Fruit fly (Drosophila melanogaster) whole organism, prepupa: ENCODE measurements around the gene CG10237.

ENCODE experiments used
- CG10631 ChIP-seq: fragments of 200-800 bp; sonication (Bioruptor generic); optimal IDR thresholded peaks from 2 replicates; lab custom pipeline; 2016; ENCODE audit warnings: missing biosample characterization, missing genetic modification characterization
- CG10669 ChIP-seq: fragments of 200-800 bp; sonication (Bioruptor generic); optimal IDR thresholded peaks from 3 replicates; lab custom pipeline; 2018; ENCODE audit warnings: missing biosample characterization, mild to moderate bottlenecking, missing genetic modification characterization, moderate library complexity
- CG11294 ChIP-seq: fragments of 200-800 bp; sonication (Bioruptor generic); IDR thresholded peaks from 2 replicates; pipeline ENCODE4 v1.3.6; 2022; ENCODE audit warnings: missing biosample characterization, missing genetic modification characterization
- CG11762 ChIP-seq: fragments of 200-800 bp; sonication (Bioruptor generic); optimal IDR thresholded peaks from 3 replicates; lab custom pipeline; 2016; ENCODE audit warnings: missing biosample characterization, missing genetic modification characterization; ENCODE audit not compliant: insufficient read depth
- CG15336 ChIP-seq: fragments of 200-800 bp; sonication (Bioruptor generic); IDR thresholded peaks from 2 replicates; pipeline ENCODE4 v1.3.6; 2022; ENCODE audit warnings: missing biosample characterization, missing genetic modification characterization
- CG1621 ChIP-seq: fragments of 200-800 bp; sonication (Bioruptor generic); optimal IDR thresholded peaks from 3 replicates; lab custom pipeline; 2018; ENCODE audit warnings: missing biosample characterization, mild to moderate bottlenecking, missing genetic modification characterization
- CG16779 ChIP-seq: fragments of 200-800 bp; sonication (Bioruptor generic); optimal IDR thresholded peaks from 3 replicates; lab custom pipeline; 2017; ENCODE audit warnings: missing biosample characterization, mild to moderate bottlenecking, missing genetic modification characterization
- CG31627 ChIP-seq: fragments of 200-800 bp; sonication (Bioruptor generic); optimal IDR thresholded peaks from 3 replicates; lab custom pipeline; 2016; ENCODE audit warnings: missing biosample characterization, missing genetic modification characterization
- CG32006 ChIP-seq: fragments of 200-800 bp; sonication (Bioruptor generic); optimal IDR thresholded peaks from 3 replicates; lab custom pipeline; 2017; ENCODE audit warnings: missing biosample characterization, mild to moderate bottlenecking, missing genetic modification characterization
- CG3919 ChIP-seq: fragments of 200-800 bp; sonication (Bioruptor generic); optimal IDR thresholded peaks from 3 replicates; lab custom pipeline; 2016; ENCODE audit warnings: missing biosample characterization, missing genetic modification characterization
- CG4318 ChIP-seq: fragments of 200-800 bp; sonication (Bioruptor generic); optimal IDR thresholded peaks from 3 replicates; lab custom pipeline; 2017; ENCODE audit warnings: missing biosample characterization, mild to moderate bottlenecking, missing genetic modification characterization
- CG6163 ChIP-seq: fragments of 200-800 bp; sonication (Bioruptor generic); IDR thresholded peaks from 3 replicates; pipeline ENCODE4 v1.3.6; 2022; ENCODE audit warnings: missing biosample characterization, missing genetic modification characterization
- CG6276 ChIP-seq: fragments of 200-800 bp; sonication (Bioruptor generic); optimal IDR thresholded peaks from 2 replicates; lab custom pipeline; 2017; ENCODE audit warnings: missing biosample characterization, mild to moderate bottlenecking, missing genetic modification characterization
- CG6792 ChIP-seq: fragments of 200-800 bp; sonication (Bioruptor generic); optimal IDR thresholded peaks from 3 replicates; lab custom pipeline; 2016; ENCODE audit warnings: missing biosample characterization, missing genetic modification characterization
- CG6854 ChIP-seq: fragments of 200-800 bp; sonication (Bioruptor generic); optimal IDR thresholded peaks from 2 replicates; lab custom pipeline; 2017; ENCODE audit warnings: missing biosample characterization, mild to moderate bottlenecking, missing genetic modification characterization
- CG7368 ChIP-seq: fragments of 200-800 bp; sonication (Bioruptor generic); optimal IDR thresholded peaks from 3 replicates; lab custom pipeline; 2016; ENCODE audit warnings: missing biosample characterization, missing genetic modification characterization
- CG8119 ChIP-seq: fragments of 200-800 bp; sonication (Bioruptor generic); IDR thresholded peaks from 3 replicates; pipeline ENCODE4 v1.3.6; 2022; ENCODE audit warnings: missing biosample characterization, missing genetic modification characterization
- CG9139 ChIP-seq: fragments of 200-800 bp; sonication (Bioruptor generic); optimal IDR thresholded peaks from 3 replicates; lab custom pipeline; 2017; ENCODE audit warnings: missing biosample characterization, mild to moderate bottlenecking, missing genetic modification characterization
- Eip93F ChIP-seq: fragments of 200-800 bp; sonication (Bioruptor generic); optimal IDR thresholded peaks from 2 replicates; lab custom pipeline; 2016; ENCODE audit warnings: missing biosample characterization, mild to moderate bottlenecking, missing genetic modification characterization
- Ets21C ChIP-seq: fragments of 200-800 bp; sonication (Bioruptor generic); optimal IDR thresholded peaks from 3 replicates; lab custom pipeline; 2016; ENCODE audit warnings: missing biosample characterization, missing genetic modification characterization
- Ets96B ChIP-seq: fragments of 200-800 bp; optimal IDR thresholded peaks from 2 replicates; lab custom pipeline; 2019; ENCODE audit warnings: missing biosample characterization, mild to moderate bottlenecking, missing genetic modification characterization, moderate library complexity
- Gug ChIP-seq: fragments of 200-800 bp; sonication (Bioruptor generic); IDR thresholded peaks from 2 replicates; pipeline ENCODE4 v1.3.6; 2022; ENCODE audit warnings: missing biosample characterization, missing genetic modification characterization
- Hr4 ChIP-seq: fragments of 200-800 bp; sonication (Bioruptor generic); optimal IDR thresholded peaks from 3 replicates; lab custom pipeline; 2016; ENCODE audit warnings: missing biosample characterization, missing genetic modification characterization
- Lpt ChIP-seq: fragments of 200-800 bp; sonication (Bioruptor generic); optimal IDR thresholded peaks from 3 replicates; lab custom pipeline; 2016; ENCODE audit warnings: missing biosample characterization, missing genetic modification characterization
- Met ChIP-seq: fragments of 200-800 bp; sonication (Bioruptor generic); optimal IDR thresholded peaks from 3 replicates; lab custom pipeline; 2016; ENCODE audit warnings: missing biosample characterization, missing genetic modification characterization
- OdsH ChIP-seq: fragments of 200-800 bp; sonication (Bioruptor generic); optimal IDR thresholded peaks from 3 replicates; lab custom pipeline; 2016; ENCODE audit warnings: missing biosample characterization, missing genetic modification characterization
- Sox102F ChIP-seq: fragments of 200-800 bp; sonication (Bioruptor generic); optimal IDR thresholded peaks from 2 replicates; lab custom pipeline; 2016; ENCODE audit warnings: missing biosample characterization, mild to moderate bottlenecking, missing genetic modification characterization
- Sox15 ChIP-seq: fragments of 200-800 bp; sonication (Bioruptor generic); optimal IDR thresholded peaks from 3 replicates; lab custom pipeline; 2016; ENCODE audit warnings: missing biosample characterization, missing genetic modification characterization
- acj6 ChIP-seq: fragments of 200-800 bp; sonication (Bioruptor generic); optimal IDR thresholded peaks from 3 replicates; lab custom pipeline; 2016; ENCODE audit warnings: missing biosample characterization, missing genetic modification characterization
- cyc ChIP-seq: fragments of 200-800 bp; sonication (Bioruptor generic); optimal IDR thresholded peaks from 3 replicates; lab custom pipeline; 2016; ENCODE audit warnings: missing biosample characterization, missing genetic modification characterization
- dac ChIP-seq: fragments of 200-800 bp; sonication (Bioruptor generic); optimal IDR thresholded peaks from 2 replicates; lab custom pipeline; 2017; ENCODE audit warnings: missing biosample characterization, mild to moderate bottlenecking, missing genetic modification characterization
- dsx ChIP-seq: fragments of 200-800 bp; optimal IDR thresholded peaks from 3 replicates; lab custom pipeline; 2019; ENCODE audit warnings: missing biosample characterization, mild to moderate bottlenecking, missing genetic modification characterization, moderate library complexity; ENCODE audit not compliant: poor library complexity, severe bottlenecking
- eg ChIP-seq: fragments of 200-800 bp; sonication (Bioruptor generic); IDR thresholded peaks from 3 replicates; pipeline ENCODE4 v1.3.6; 2022; ENCODE audit warnings: missing biosample characterization, missing genetic modification characterization
- fd59A ChIP-seq: fragments of 200-800 bp; sonication (Bioruptor generic); optimal IDR thresholded peaks from 2 replicates; lab custom pipeline; 2017; ENCODE audit warnings: missing biosample characterization, mild to moderate bottlenecking, missing genetic modification characterization, missing genetic modification reagents
- fd85E ChIP-seq: fragments of 200-800 bp; sonication (Bioruptor generic); optimal IDR thresholded peaks from 3 replicates; lab custom pipeline; 2016; ENCODE audit warnings: missing biosample characterization, missing genetic modification characterization
- fkh ChIP-seq: fragments of 200-800 bp; sonication (Bioruptor generic); optimal IDR thresholded peaks from 3 replicates; lab custom pipeline; 2017; ENCODE audit warnings: missing biosample characterization, mild to moderate bottlenecking, missing genetic modification characterization, moderate library complexity
- net ChIP-seq: fragments of 200-800 bp; sonication (Bioruptor generic); optimal IDR thresholded peaks from 3 replicates; lab custom pipeline; 2016; ENCODE audit warnings: missing biosample characterization, missing genetic modification characterization
- salr ChIP-seq, 2 experiments: fragments of 200-800 bp; sonication (Bioruptor generic); optimal IDR thresholded peaks; 3 replicates each; lab custom pipeline; 2016 to 2018; ENCODE audit warnings: missing biosample characterization in 2 of 2, missing genetic modification characterization in 2 of 2, mild to moderate bottlenecking in 1 of 2
- spab ChIP-seq: fragments of 200-800 bp; sonication (Bioruptor generic); optimal IDR thresholded peaks from 2 replicates; lab custom pipeline; 2017; ENCODE audit warnings: missing biosample characterization, mild to moderate bottlenecking, missing genetic modification characterization, missing genetic modification reagents
- ss ChIP-seq, 2 experiments: fragments of 200-800 bp; sonication (Bioruptor generic); optimal IDR thresholded peaks; 2 replicates in 1 of 2; 3 replicates in 1 of 2; lab custom pipeline; 2017 to 2018; ENCODE audit warnings: mild to moderate bottlenecking in 2 of 2, missing biosample characterization in 2 of 2, missing genetic modification characterization in 2 of 2, moderate library complexity in 1 of 2
- svp ChIP-seq: fragments of 200-800 bp; sonication (Bioruptor generic); peaks from one replicate; lab custom pipeline; 2016; ENCODE audit warnings: missing biosample characterization, missing genetic modification characterization
- topi ChIP-seq: fragments of 200-800 bp; sonication (Bioruptor generic); optimal IDR thresholded peaks from 3 replicates; lab custom pipeline; 2016; ENCODE audit warnings: missing biosample characterization, missing genetic modification characterization
- vri ChIP-seq: fragments of 200-800 bp; sonication (Bioruptor generic); optimal IDR thresholded peaks from 3 replicates; lab custom pipeline; 2016; ENCODE audit warnings: missing biosample characterization, mild to moderate bottlenecking, missing genetic modification characterization

The CG10237 gene

dm6 chr2L:19421573-19421972 is 21.0 kb downstream of the CG10237 start:
- TF ChIP-seq Eip93F = peak; percentile 8
- no peak for TF ChIP-seq fd59A (GFP tag; lab: Kevin White, UChicago)
- TF ChIP-seq Ets96B (tag; lab: Kevin White, UChicago) = no peak
- peak; percentile 59 for TF ChIP-seq vri (GFP tag; lab: Kevin White, UChicago)
- no peak for TF ChIP-seq acj6
- TF ChIP-seq Sox15 = no peak
- TF ChIP-seq dac (GFP tag; lab: Kevin White, UChicago) = no peak
- TF ChIP-seq CG8119 = no peak

dm6 chr2L:19418872-19419271 is 23.7 kb downstream of the CG10237 start, which contains the start of gene lectin-37Db:
TSS of gene lectin-37Db (plus strand) at chr2L:19419075.
- TF ChIP-seq fd85E = no peak
- TF ChIP-seq Met (GFP tag; lab: Kevin White, UChicago) = no peak
- TF ChIP-seq fkh (GFP tag; lab: Kevin White, UChicago) = no peak
- TF ChIP-seq, all 60 proteins: peak for 0

dm6 chr2L:19418017-19418416 is 24.5 kb downstream of the CG10237 start, which contains the start of gene lectin-37Da:
TSS of gene lectin-37Da (plus strand) at chr2L:19418317.
- TF ChIP-seq Gug (GFP tag; lab: Robert Waterston, UW) (no peak), CG11294 (GFP tag; lab: Robert Waterston, UW) (no peak), CG16779 (tag; lab: Kevin White, UChicago) (no peak), ss (GFP tag; optimal IDR thresholded peaks at IDR 0.05; lab: Kevin White, UChicago) (no peak), CG1621 (tag; lab: Kevin White, UChicago) (no peak), topi (GFP tag; lab: Kevin White, UChicago) (no peak)

dm6 chr2L:19416602-19417497 is 25.7 kb downstream of the CG10237 start, which contains the start of gene Lectin-galC1:
TSS of gene Lectin-galC1 (plus strand) at chr2L:19417447.
- TF ChIP-seq CG10631 (GFP tag; lab: Kevin White, UChicago) = peak; percentile 33
- peak; percentile 82 for TF ChIP-seq CG32006 (GFP tag; lab: Kevin White, UChicago)
- peak; percentile 85 for TF ChIP-seq CG15336 (GFP tag; lab: Robert Waterston, UW)
- peak; percentile 84 for TF ChIP-seq CG11294 (GFP tag; lab: Robert Waterston, UW)
- peak; percentile 35 for TF ChIP-seq CG11762 (GFP tag; lab: Kevin White, UChicago)
- TF ChIP-seq Sox102F (GFP tag; lab: Kevin White, UChicago) = no peak
- TF ChIP-seq CG10669 = peak; percentile 4
- TF ChIP-seq dsx (GFP tag; lab: Kevin White, UChicago) = no peak
- TF ChIP-seq CG16779 (tag; lab: Kevin White, UChicago) = peak; percentile 42
- no peak for TF ChIP-seq CG1621 (tag; lab: Kevin White, UChicago)
- TF ChIP-seq salr (GFP tag; optimal IDR thresholded peaks at IDR 0.05; lab: Kevin White, UChicago) = peak in 1 of 2 experiments; percentile 33
- TF ChIP-seq CG8119 = peak; percentile 74; the same call in 2 of the 3 replicates
- TF ChIP-seq Ets21C (GFP tag; lab: Kevin White, UChicago) = no peak
- no peak for TF ChIP-seq CG9139 (GFP tag; lab: Kevin White, UChicago)
- peak; percentile 88; the same call in 2 of the 3 replicates for TF ChIP-seq eg
- TF ChIP-seq acj6 = peak; percentile 49
- TF ChIP-seq cyc = no peak
- TF ChIP-seq spab (GFP tag; lab: Kevin White, UChicago) = no peak
- TF ChIP-seq CG3919 = peak; percentile 65
- TF ChIP-seq fd85E = no peak
- peak; percentile 79 for TF ChIP-seq CG6163 (GFP tag; lab: Robert Waterston, UW)
- peak; percentile 78 for TF ChIP-seq OdsH
- TF ChIP-seq ss (GFP tag; optimal IDR thresholded peaks at IDR 0.05; lab: Kevin White, UChicago) = no peak
- no peak for TF ChIP-seq svp
- peak; percentile 36 for TF ChIP-seq CG31627
- TF ChIP-seq Hr4 (GFP tag; lab: Kevin White, UChicago) = peak; percentile 80
- no peak for TF ChIP-seq CG6854
- peak; percentile 75 for TF ChIP-seq net
- peak; percentile 61 for TF ChIP-seq CG6276 (GFP tag; lab: Kevin White, UChicago)
- TF ChIP-seq Lpt = peak; percentile 66
- TF ChIP-seq CG4318 (GFP tag; lab: Kevin White, UChicago) = peak; percentile 49
- peak; percentile 32 for TF ChIP-seq dac (GFP tag; lab: Kevin White, UChicago)
- peak; percentile 12 for TF ChIP-seq CG6792 (GFP tag; lab: Kevin White, UChicago)
- TF ChIP-seq CG7368 (GFP tag; lab: Kevin White, UChicago) = no peak
